Worm (Caenorhabditis elegans): Measurements from ENCODE around the gene F57F5.3.

- TF ChIP-seq madf-8 (GFP tag; conservative IDR thresholded peaks at IDR 0.05) (no peak), dpl-1 (GFP tag; optimal IDR thresholded peaks at IDR 0.05) (no peak), lin-35 (GFP tag; optimal IDR thresholded peaks at IDR 0.05) (no peak), F49E8.2 (tag; optimal IDR thresholded peaks at IDR 0.05; ENCODE audit: insufficient read depth) (no peak), ama-1 (optimal IDR thresholded peaks at IDR 0.05) (no peak), ama-1 (GFP tag; optimal IDR thresholded peaks at IDR 0.05) (no peak), sptf-2 (GFP tag; optimal IDR thresholded peaks at IDR 0.05) (no peak), lir-1 (GFP tag; conservative IDR thresholded peaks at IDR 0.05) (no peak), snpc-4 (GFP tag; optimal IDR thresholded peaks at IDR 0.05) (no peak), snpc-4 (tag; optimal IDR thresholded peaks at IDR 0.05) (no peak)
Measured at ce11 chrV:12032060-12032459, 25.7 kb upstream of the F57F5.3 start, which contains the start of gene pkc-1.
